Worm (Caenorhabditis elegans) whole organism, young adult: ENCODE data around the gene C35C5.8.

Experiments
- F33H1.4 ChIP-seq: fragments of 200-800 bp; sonication (Bioruptor generic); IDR thresholded peaks from 2 replicates; pipeline ENCODE4 v1.3.6; 2022; ENCODE audit warnings: missing genetic modification reagents, missing genetic modification characterization, missing compliant biosample characterization
- Y53G8AR.9 ChIP-seq: fragments of 200-800 bp; sonication (Bioruptor generic); conservative IDR thresholded peaks from 2 replicates; pipeline ENCODE4 v1.3.6; 2022; ENCODE audit warnings: missing genetic modification reagents, missing genetic modification characterization, missing compliant biosample characterization
- attf-5 ChIP-seq: fragments of 200-800 bp; sonication (Bioruptor generic); optimal IDR thresholded peaks from 2 replicates; lab custom pipeline; 2018; ENCODE audit warnings: mild to moderate bottlenecking, missing genetic modification characterization, missing compliant biosample characterization
- cebp-1 ChIP-seq, 2 experiments: fragments of 200-800 bp in 1 of 2; sonication (Bioruptor generic) in 1 of 2; sonication (generic microtip) in 1 of 2; IDR thresholded peaks in 1 of 2; optimal IDR thresholded peaks in 1 of 2; 2 replicates each; pipeline versions ENCODE4 v1.3.6 to Lab custom; 2017 to 2022; ENCODE audit warnings: missing compliant biosample characterization in 2 of 2, missing genetic modification characterization in 2 of 2, mild to moderate bottlenecking in 1 of 2, missing genetic modification reagents in 1 of 2, moderate library complexity in 1 of 2
- cebp-2 ChIP-seq: fragments of 200-800 bp; sonication (Bioruptor generic); IDR thresholded peaks from 2 replicates; pipeline ENCODE4 v1.3.6; 2022; ENCODE audit warnings: missing genetic modification characterization, missing compliant biosample characterization
- ceh-100 ChIP-seq: fragments of 200-800 bp; sonication (Bioruptor generic); IDR thresholded peaks from 2 replicates; pipeline ENCODE4 v1.3.6; 2022; ENCODE audit warnings: missing genetic modification reagents, missing genetic modification characterization, missing compliant biosample characterization
- chd-7 ChIP-seq: sonication (generic microtip); optimal IDR thresholded peaks from 2 replicates; lab custom pipeline; 2016; ENCODE audit warnings: mild to moderate bottlenecking, missing genetic modification characterization, moderate library complexity, missing compliant biosample characterization
- ekl-4 ChIP-seq: fragments of 200-800 bp; sonication (Bioruptor generic); IDR thresholded peaks from 2 replicates; pipeline ENCODE4 v1.3.6; 2022; ENCODE audit warnings: missing genetic modification reagents, missing genetic modification characterization, missing compliant biosample characterization
- hlh-12 ChIP-seq: sonication (generic microtip); optimal IDR thresholded peaks from 2 replicates; lab custom pipeline; 2016; ENCODE audit warnings: missing genetic modification characterization, missing compliant biosample characterization
- hmg-1.2 ChIP-seq: fragments of 200-800 bp; sonication (Bioruptor generic); IDR thresholded peaks from 2 replicates; pipeline ENCODE4 v1.3.6; 2022; ENCODE audit warnings: missing genetic modification reagents, missing genetic modification characterization, missing compliant biosample characterization
- lag-1 ChIP-seq: fragments of 200-800 bp; sonication (Bioruptor generic); IDR thresholded peaks from 2 replicates; pipeline ENCODE4 v1.3.6; 2022; ENCODE audit warnings: missing genetic modification reagents, missing genetic modification characterization, missing compliant biosample characterization
- let-607 ChIP-seq, 2 experiments: fragments of 200-800 bp in 1 of 2; sonication (Bioruptor generic) in 1 of 2; sonication (generic microtip) in 1 of 2; optimal IDR thresholded peaks; 2 replicates each; lab custom pipeline; 2016 to 2018; ENCODE audit warnings: mild to moderate bottlenecking in 2 of 2, missing compliant biosample characterization in 2 of 2, missing genetic modification characterization in 2 of 2, moderate library complexity in 2 of 2, missing genotype in 1 of 2
- lin-26 ChIP-seq: fragments of 200-800 bp; sonication (Bioruptor generic); IDR thresholded peaks from 2 replicates; pipeline ENCODE4 v1.3.6; 2022; ENCODE audit warnings: missing genetic modification reagents, missing genetic modification characterization, missing compliant biosample characterization
- lin-40 ChIP-seq: sonication (generic microtip); optimal IDR thresholded peaks from 2 replicates; lab custom pipeline; 2016; ENCODE audit warnings: missing genetic modification characterization, mild to moderate bottlenecking, missing compliant biosample characterization, missing genotype, missing genetic modification reagents
- madf-10 ChIP-seq: sonication (generic microtip); optimal IDR thresholded peaks from 2 replicates; lab custom pipeline; 2016; ENCODE audit warnings: mild to moderate bottlenecking, missing genetic modification characterization, missing compliant biosample characterization
- nfyb-1 ChIP-seq: fragments of 200-800 bp; sonication (Bioruptor generic); IDR thresholded peaks from 2 replicates; pipeline ENCODE4 v1.3.6; 2022; ENCODE audit warnings: missing genetic modification reagents, missing genetic modification characterization, missing compliant biosample characterization
- nhr-27 ChIP-seq: fragments of 200-800 bp; sonication (Bioruptor generic); optimal IDR thresholded peaks from 2 replicates; lab custom pipeline; 2018; ENCODE audit warnings: mild to moderate bottlenecking, missing genetic modification characterization, moderate library complexity, missing compliant biosample characterization
- nhr-90 ChIP-seq: sonication (generic microtip); optimal IDR thresholded peaks from 2 replicates; lab custom pipeline; 2016; ENCODE audit warnings: missing genotype, mild to moderate bottlenecking, missing genetic modification characterization, missing compliant biosample characterization
- rec-8 ChIP-seq, 2 experiments: sonication (generic microtip); optimal IDR thresholded peaks; 2 replicates each; lab custom pipeline; 2016; ENCODE audit warnings: mild to moderate bottlenecking in 2 of 2, missing genetic modification characterization in 2 of 2, missing genetic modification reagents in 2 of 2, missing genotype in 2 of 2, missing biosample characterization in 1 of 2, missing compliant biosample characterization in 1 of 2, moderate library complexity in 1 of 2
- rpc-1 ChIP-seq, 2 experiments: fragments of 150-350 bp in 1 of 2; sonication (generic microtip) in 1 of 2; optimal IDR thresholded peaks; 2 replicates each; lab custom pipeline; 2014 to 2018; ENCODE audit warnings: missing biosample characterization in 1 of 2, missing genetic modification characterization in 1 of 2, missing genetic modification reagents in 1 of 2, missing genotype in 1 of 2
- sea-2 ChIP-seq: fragments of 200-800 bp; sonication (Bioruptor generic); IDR thresholded peaks from 2 replicates; pipeline ENCODE4 v1.3.6; 2022; ENCODE audit warnings: missing genetic modification characterization, missing compliant biosample characterization
- sptf-2 ChIP-seq: fragments of 200-800 bp; sonication (Bioruptor generic); optimal IDR thresholded peaks from 2 replicates; lab custom pipeline; 2018; ENCODE audit warnings: mild to moderate bottlenecking, missing genetic modification characterization, missing compliant biosample characterization
- unc-62 ChIP-seq: fragments of 150-350 bp; optimal IDR thresholded peaks from 2 replicates; lab custom pipeline; 2014; ENCODE audit warnings: missing biosample characterization, missing genetic modification reagents, missing genetic modification characterization
- zfh-2 ChIP-seq: fragments of 200-800 bp; sonication (Bioruptor generic); conservative IDR thresholded peaks from 2 replicates; pipeline ENCODE4 v1.3.6; 2022; ENCODE audit warnings: missing genetic modification reagents, missing genetic modification characterization, missing compliant biosample characterization
- zim-3 ChIP-seq: sonication (generic microtip); optimal IDR thresholded peaks from 2 replicates; lab custom pipeline; 2017; ENCODE audit warnings: mild to moderate bottlenecking, missing genetic modification characterization, moderate library complexity, missing compliant biosample characterization
- ztf-3 ChIP-seq: fragments of 200-800 bp; sonication (Bioruptor generic); optimal IDR thresholded peaks from 2 replicates; lab custom pipeline; 2018; ENCODE audit warnings: mild to moderate bottlenecking, missing genetic modification characterization, missing compliant biosample characterization
- ztf-6 ChIP-seq: fragments of 200-800 bp; sonication (Bioruptor generic); IDR thresholded peaks from 2 replicates; pipeline ENCODE4 v1.3.6; 2022; ENCODE audit warnings: missing genetic modification reagents, missing genetic modification characterization, missing compliant biosample characterization

C35C5.8 gene

DNA sequence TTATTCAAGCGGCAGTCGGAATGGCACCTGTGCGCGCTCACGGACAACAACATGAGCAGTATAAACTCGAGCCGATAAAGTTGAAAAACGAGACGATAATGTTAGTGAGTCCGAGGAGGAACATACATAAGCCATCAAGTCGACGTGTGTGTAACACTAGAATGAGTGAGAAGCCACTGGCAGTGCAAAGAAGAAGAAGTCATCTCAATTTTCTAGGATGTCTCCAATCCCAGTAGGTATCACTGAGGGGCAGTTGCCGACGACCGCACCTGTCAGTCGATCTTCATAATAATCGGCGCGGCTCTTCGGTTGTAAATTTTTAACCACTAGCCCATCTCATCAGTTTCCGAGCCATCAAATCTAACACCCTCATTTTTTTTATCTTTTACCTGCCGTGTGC, 26.7 kb downstream of the C35C5.8 start:
- TF ChIP-seq attf-5 (GFP tag; lab: Kevin White, UChicago) (no peak), cebp-1 (GFP tag; IDR thresholded peaks at IDR 0.05; lab: Robert Waterston, UW) (no peak), cebp-1 (tag; optimal IDR thresholded peaks at IDR 0.05; lab: Kevin White, UChicago) (peak; percentile 32)

DNA sequence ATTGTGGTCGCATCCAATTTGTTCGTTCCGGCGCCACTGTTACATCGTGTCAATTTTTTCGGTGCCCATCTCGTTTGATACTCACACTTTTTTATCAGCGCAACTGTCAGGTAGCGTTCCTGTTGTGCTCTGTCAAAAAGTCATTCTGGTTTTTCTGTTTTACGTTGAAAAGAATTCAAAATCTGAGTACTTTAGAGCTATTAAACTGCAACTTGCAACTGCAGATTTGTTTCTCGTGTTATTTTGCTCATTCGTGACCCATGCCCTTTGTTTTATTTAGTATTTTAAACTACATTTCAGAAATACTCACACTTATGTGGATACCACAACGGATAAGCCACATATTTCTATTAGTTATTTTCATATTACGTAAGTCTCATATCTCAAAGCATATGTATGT, 27.2 kb downstream of the C35C5.8 start, which contains the start of gene lev-8:
lev-8 (plus strand) TSS at position 301 of the 400 bp plus-strand sequence.
- no peak for TF ChIP-seq nhr-27 (tag; lab: Kevin White, UChicago)
- TF ChIP-seq Y53G8AR.9 (GFP tag; lab: Robert Waterston, UW): no peak
- TF ChIP-seq lag-1: no peak
- no peak for TF ChIP-seq unc-62
- TF ChIP-seq sea-2 (GFP tag; lab: Robert Waterston, UW): no peak
- TF ChIP-seq sptf-2 (GFP tag; lab: Kevin White, UChicago): no peak
- no peak for TF ChIP-seq ztf-6
- TF ChIP-seq nfyb-1: no peak
- no peak for TF ChIP-seq rec-8 (tag; optimal IDR thresholded peaks at IDR 0.05; lab: Kevin White, UChicago)
- no peak for TF ChIP-seq let-607 (tag; optimal IDR thresholded peaks at IDR 0.05; lab: Kevin White, UChicago)
- no peak for TF ChIP-seq chd-7
- no peak for TF ChIP-seq lin-26 (GFP tag; lab: Robert Waterston, UW)

DNA sequence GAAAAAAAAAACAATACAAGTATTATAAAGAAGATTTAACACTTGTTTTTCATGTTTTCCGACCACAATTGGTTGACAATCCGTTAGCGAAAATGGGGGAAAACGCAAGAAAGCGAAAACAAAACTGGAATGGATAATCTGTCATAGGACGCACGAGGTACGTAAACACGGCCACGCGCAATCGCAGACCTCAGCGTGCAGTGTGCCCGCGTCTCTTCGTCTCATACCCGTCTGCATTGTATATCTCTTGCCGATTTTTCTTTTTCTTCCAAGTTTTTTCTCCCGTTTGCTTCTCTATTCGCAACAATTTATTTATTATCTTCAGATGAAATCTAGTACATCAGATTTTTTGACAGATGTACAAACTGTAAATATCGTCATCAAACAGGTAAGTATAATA, 30.3 kb downstream of the C35C5.8 start, which contains the start of gene trpp-9:
trpp-9 (plus strand) TSS at position 261 of the 400 bp plus-strand sequence.
- TF ChIP-seq ekl-4 (GFP tag; lab: Robert Waterston, UW) (no peak), zfh-2 (GFP tag; lab: Robert Waterston, UW) (0 out of 2 replicates have a peak, but pooled peaks have one; percentile 28), lin-40 (tag; lab: Kevin White, UChicago) (peak; percentile 40), cebp-2 (GFP tag; lab: Robert Waterston, UW) (no peak), Y53G8AR.9 (GFP tag; lab: Robert Waterston, UW) (no peak), hmg-1.2 (peak; percentile 25; the same call in 1 of the 2 replicates), attf-5 (GFP tag; lab: Kevin White, UChicago) (peak; percentile 14)

DNA sequence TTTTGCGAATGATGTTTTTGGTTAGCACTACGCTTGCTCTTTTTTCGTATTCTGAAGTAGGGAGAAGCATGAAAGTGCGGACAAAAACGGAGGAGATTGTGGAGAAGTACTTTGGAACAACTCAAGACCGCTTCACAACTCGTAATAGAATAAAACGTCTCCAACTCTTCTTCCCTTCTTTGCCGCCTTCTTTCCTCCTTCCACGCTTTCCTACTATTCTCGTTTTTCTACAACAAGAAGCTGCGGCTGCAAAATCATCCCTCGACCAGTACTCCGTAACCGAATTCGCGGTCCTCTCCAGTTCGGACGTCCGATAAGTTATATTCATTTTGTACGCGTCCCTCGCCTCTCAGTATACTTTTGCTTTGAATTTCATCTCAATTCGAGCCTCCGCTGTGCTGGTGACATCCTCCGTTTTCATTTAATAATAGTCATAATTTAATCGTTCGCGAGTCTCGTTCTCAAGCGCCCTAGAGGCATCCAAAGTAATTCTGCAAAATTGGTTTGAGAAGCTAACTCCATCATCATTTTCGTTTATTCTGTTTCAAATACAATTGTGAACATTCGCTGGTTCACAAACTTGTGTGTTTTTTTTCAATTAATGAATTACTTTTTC, 36.5 kb downstream of the C35C5.8 start:
- TF ChIP-seq hlh-12: no peak
- no peak for TF ChIP-seq nhr-90 (tag; lab: Kevin White, UChicago)
- TF ChIP-seq ceh-100: no peak
- no peak for TF ChIP-seq zim-3 (tag; lab: Kevin White, UChicago)
- TF ChIP-seq ztf-3 (GFP tag; lab: Kevin White, UChicago): no peak

DNA sequence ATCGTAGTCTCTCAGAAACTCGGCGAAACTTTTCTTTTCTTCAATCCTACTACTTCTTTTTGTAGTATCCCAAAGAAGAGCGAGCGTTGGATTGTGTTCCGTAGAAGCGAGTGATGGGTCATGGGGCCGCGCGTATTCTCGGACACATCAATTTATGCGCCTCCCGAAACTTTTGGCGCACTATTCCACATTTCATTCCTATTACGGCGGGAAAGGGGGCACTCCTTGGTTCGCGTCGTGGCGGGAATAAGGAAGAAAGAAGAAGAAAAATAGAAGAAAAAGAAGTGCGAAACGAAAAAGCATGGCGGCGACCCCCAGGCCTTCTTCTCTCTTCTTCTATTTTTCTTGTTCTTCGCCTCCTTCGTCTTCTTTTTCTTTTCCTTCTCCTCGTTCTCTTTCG, 38.3 kb downstream of the C35C5.8 start:
- TF ChIP-seq zfh-2 (GFP tag; lab: Robert Waterston, UW): peak; percentile 47; the same call in 1 of the 2 replicates
- no peak for TF ChIP-seq rpc-1 (optimal IDR thresholded peaks at IDR 0.05; lab: Kevin White, UChicago)
- TF ChIP-seq rpc-1 (tag; optimal IDR thresholded peaks at IDR 0.05; lab: Kevin White, UChicago): no peak

DNA sequence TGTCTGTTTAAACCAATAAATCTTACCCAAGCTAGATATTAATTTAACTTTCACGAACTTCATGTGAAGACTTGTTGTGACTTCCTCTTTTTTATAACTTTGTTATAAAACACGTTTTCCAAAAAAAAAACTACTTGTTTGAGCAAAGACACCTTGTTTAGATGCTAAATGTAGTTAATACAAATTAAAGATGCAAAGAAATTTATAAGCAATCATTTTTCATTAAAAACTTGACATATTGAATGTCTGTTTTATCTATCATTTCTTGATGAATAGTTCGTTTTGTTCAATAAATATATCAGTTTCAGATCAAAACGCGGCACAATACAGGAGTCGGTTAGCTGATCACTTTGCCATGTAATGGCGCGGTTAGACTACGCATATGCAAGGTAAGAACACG, 38.8 kb downstream of the C35C5.8 start, which contains the start of gene frm-3:
frm-3 (plus strand) TSS at position 301 of the 400 bp plus-strand sequence.
- TF ChIP-seq F33H1.4 (no peak), madf-10 (tag; lab: Kevin White, UChicago) (no peak)
- TF ChIP-seq, all 124 proteins: peak for 0
